Worm (Caenorhabditis elegans): ENCODE measurements around the gene srb-3.

The srb-3 gene

DNA sequence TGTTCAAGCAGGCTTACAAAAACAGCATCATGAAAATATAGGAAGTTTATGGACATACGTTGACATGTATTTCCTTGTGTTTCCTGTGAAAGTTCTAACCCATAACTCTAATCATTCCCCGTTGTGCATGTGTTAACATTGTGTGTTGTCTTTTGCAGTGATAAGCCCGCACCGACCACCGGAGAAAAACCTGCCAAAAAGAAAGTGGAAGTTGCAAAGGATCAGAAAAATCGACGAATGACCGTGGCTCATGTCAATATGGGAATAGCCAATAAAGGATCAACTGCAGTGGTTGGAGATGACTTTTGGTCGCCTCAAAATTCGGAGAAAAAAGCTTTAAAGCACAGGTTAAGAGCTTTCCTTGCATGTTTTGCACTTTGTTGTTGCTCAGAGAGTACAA is 38.6 kb upstream of the srb-3 start:
- TF ChIP-seq mxl-3 (GFP tag; optimal IDR thresholded peaks at IDR 0.05) (no peak), F49E8.2 (tag; optimal IDR thresholded peaks at IDR 0.05; ENCODE audit: borderline replicate concordance) (no peak), ama-1 (optimal IDR thresholded peaks at IDR 0.05) (no peak), T26A8.4 (GFP tag; IDR thresholded peaks at IDR 0.05) (no peak), unc-39 (tag; optimal IDR thresholded peaks at IDR 0.05) (no peak), mep-1 (tag; optimal IDR thresholded peaks at IDR 0.05) (no peak), aha-1 (tag) (peak; percentile 82), ces-1 (GFP tag; optimal IDR thresholded peaks at IDR 0.05) (no peak), egl-43 (GFP tag; IDR thresholded peaks at IDR 0.05) (no peak), gei-8 (GFP tag; optimal IDR thresholded peaks at IDR 0.05) (no peak), ctbp-1 (GFP tag; IDR thresholded peaks at IDR 0.05) (no peak), nhr-28 (tag; optimal IDR thresholded peaks at IDR 0.05) (peak; percentile 7), daf-16 (GFP tag; optimal IDR thresholded peaks at IDR 0.05) (no peak), daf-16 (tag; optimal IDR thresholded peaks at IDR 0.05) (peak; percentile 16), nhr-25 (tag; optimal IDR thresholded peaks at IDR 0.05; ENCODE audit: borderline replicate concordance, insufficient read depth) (no peak), fos-1 (tag; optimal IDR thresholded peaks at IDR 0.05) (no peak), lir-3 (tag; optimal IDR thresholded peaks at IDR 0.05) (no peak), tra-1 (GFP tag; IDR thresholded peaks at IDR 0.05) (no peak; the same call in 1 of the 2 replicates)

DNA sequence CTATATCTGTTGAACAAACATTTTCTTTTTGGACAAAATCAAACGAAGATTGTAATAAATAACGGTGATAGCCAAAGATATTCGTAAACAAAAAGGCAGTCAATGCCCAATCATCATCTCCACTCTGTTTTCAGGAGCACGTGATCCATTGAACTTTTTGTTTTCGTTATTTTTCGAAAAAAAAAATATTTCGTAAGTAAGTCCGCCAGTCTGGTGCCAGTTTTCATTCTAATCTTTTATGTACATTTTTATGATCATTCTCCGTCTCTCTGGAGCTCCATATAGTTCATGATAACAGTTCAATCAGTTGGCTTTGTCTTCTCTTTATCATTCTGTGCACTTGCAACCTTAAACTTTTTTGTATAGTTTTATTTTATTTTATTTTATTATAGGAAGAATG is 36.3 kb upstream of the srb-3 start, which contains the start of gene ampd-1:
Gene ampd-1 (plus strand): TSS at position 393 of the 400 bp plus-strand sequence.
- TF ChIP-seq madf-9 (GFP tag; conservative IDR thresholded peaks at IDR 0.05) (no peak), spr-3 (GFP tag; optimal IDR thresholded peaks at IDR 0.05) (no peak), F44E2.7 (GFP tag; IDR thresholded peaks at IDR 0.05) (no peak), lir-3 (tag; optimal IDR thresholded peaks at IDR 0.05) (no peak), dmd-6 (GFP tag; IDR thresholded peaks at IDR 0.05) (peak; percentile 44; the same call in 1 of the 2 replicates), ceh-82 (tag; optimal IDR thresholded peaks at IDR 0.05) (no peak), madf-5 (GFP tag; IDR thresholded peaks at IDR 0.05) (no peak), T26A8.4 (GFP tag; IDR thresholded peaks at IDR 0.05) (no peak), lin-38 (GFP tag; IDR thresholded peaks at IDR 0.05) (no peak), mep-1 (tag; optimal IDR thresholded peaks at IDR 0.05) (no peak), hlh-30 (tag; optimal IDR thresholded peaks at IDR 0.05; ENCODE audit: insufficient read depth) (peak; percentile 58), pqm-1 (tag; optimal IDR thresholded peaks at IDR 0.05) (peak; percentile 66), hlh-11 (tag; optimal IDR thresholded peaks at IDR 0.05) (peak; percentile 67), nhr-111 (GFP tag; optimal IDR thresholded peaks at IDR 0.05) (no peak), aha-1 (tag) (no peak), cey-2 (tag; optimal IDR thresholded peaks at IDR 0.05; ENCODE audit: borderline replicate concordance, insufficient read depth) (no peak), fkh-10 (GFP tag; optimal IDR thresholded peaks at IDR 0.05) (no peak), hif-1 (tag; optimal IDR thresholded peaks at IDR 0.05) (peak in 1 of 2 experiments; percentile 10), F49E8.2 (tag; optimal IDR thresholded peaks at IDR 0.05; ENCODE audit: borderline replicate concordance) (no peak), lim-7 (GFP tag; IDR thresholded peaks at IDR 0.05) (no peak), ctbp-1 (GFP tag; IDR thresholded peaks at IDR 0.05) (no peak), duxl-1 (tag; optimal IDR thresholded peaks at IDR 0.05; ENCODE audit: poor library complexity) (no peak), dmd-8 (GFP tag; IDR thresholded peaks at IDR 0.05) (no peak), daf-16 (GFP tag; optimal IDR thresholded peaks at IDR 0.05) (peak in 1 of 2 experiments; percentile 60), daf-16 (tag; optimal IDR thresholded peaks at IDR 0.05) (peak; percentile 96), R02D3.7 (tag; optimal IDR thresholded peaks at IDR 0.05) (no peak), dpl-1 (GFP tag; optimal IDR thresholded peaks at IDR 0.05) (no peak), nhr-6 (tag; optimal IDR thresholded peaks at IDR 0.05) (no peak), Y48G9A.11 (GFP tag; IDR thresholded peaks at IDR 0.05) (no peak), nhr-102 (tag; optimal IDR thresholded peaks at IDR 0.05) (peak; percentile 24), skn-1 (tag; optimal IDR thresholded peaks at IDR 0.05) (no peak), dve-1 (tag; optimal IDR thresholded peaks at IDR 0.05; ENCODE audit: insufficient read depth) (peak; percentile 88), ces-1 (GFP tag; optimal IDR thresholded peaks at IDR 0.05) (no peak), arid-1 (GFP tag; conservative IDR thresholded peaks at IDR 0.05) (no peak), F37D6.2 (tag; optimal IDR thresholded peaks at IDR 0.05) (no peak), ceh-32 (tag; optimal IDR thresholded peaks at IDR 0.05; ENCODE audit: poor library complexity) (no peak), Y105C5A.15 (GFP tag; IDR thresholded peaks at IDR 0.05) (no peak), pha-4 (GFP tag; IDR thresholded peaks at IDR 0.05) (no peak), pha-4 (tag; optimal IDR thresholded peaks at IDR 0.05) (no peak), egl-27 (tag; optimal IDR thresholded peaks at IDR 0.05) (no peak)

Data from whole organism, L4 larva.